Worm (Caenorhabditis elegans) whole organism, L4 larva: Measurements from ENCODE around the gene glb-27.

ENCODE experiments used
- F37D6.2 ChIP-seq: sonication (generic microtip); optimal IDR thresholded peaks from 2 replicates; lab custom pipeline; 2016; ENCODE audit warnings: mild to moderate bottlenecking, missing genetic modification characterization, missing compliant biosample characterization
- T20F7.1 ChIP-seq: fragments of 200-800 bp; sonication (Bioruptor generic); optimal IDR thresholded peaks from 2 replicates; lab custom pipeline; 2018; ENCODE audit warnings: mild to moderate bottlenecking, missing genetic modification characterization, missing compliant biosample characterization
- T26A8.4 ChIP-seq: fragments of 200-800 bp; sonication (Bioruptor generic); IDR thresholded peaks from 2 replicates; pipeline ENCODE4 v1.3.6; 2022; ENCODE audit warnings: missing genetic modification characterization, missing compliant biosample characterization
- Y48G9A.11 ChIP-seq: fragments of 200-800 bp; sonication (Bioruptor generic); IDR thresholded peaks from 2 replicates; pipeline ENCODE4 v1.3.6; 2022; ENCODE audit warnings: missing genetic modification reagents, missing genetic modification characterization, missing compliant biosample characterization
- Y5F2A.4 ChIP-seq: fragments of 200-800 bp; sonication (Bioruptor generic); optimal IDR thresholded peaks from 2 replicates; lab custom pipeline; 2018; ENCODE audit warnings: mild to moderate bottlenecking, missing genetic modification characterization, missing compliant biosample characterization
- ZK546.5 ChIP-seq, 2 experiments: sonication (generic microtip); optimal IDR thresholded peaks; 2 replicates each; lab custom pipeline; 2017; ENCODE audit warnings: missing biosample characterization in 2 of 2, missing genetic modification characterization in 2 of 2
- attf-4 ChIP-seq: sonication (generic microtip); optimal IDR thresholded peaks from 3 replicates; lab custom pipeline; 2017; ENCODE audit warnings: missing biosample characterization, missing genetic modification characterization
- ceh-20 ChIP-seq: fragments of 200-800 bp; sonication (Bioruptor generic); IDR thresholded peaks from 2 replicates; pipeline ENCODE4 v1.3.6; 2022; ENCODE audit warnings: missing genetic modification reagents, missing genetic modification characterization, missing compliant biosample characterization
- ceh-28 ChIP-seq: fragments of 150-350 bp; optimal IDR thresholded peaks from 2 replicates; lab custom pipeline; 2014; ENCODE audit warnings: missing biosample characterization, missing genetic modification reagents, missing genetic modification characterization
- ceh-32 ChIP-seq: sonication (generic microtip); optimal IDR thresholded peaks from 2 replicates; lab custom pipeline; 2016; ENCODE audit warnings: mild to moderate bottlenecking, missing genetic modification characterization, missing compliant biosample characterization; ENCODE audit not compliant: poor library complexity
- ceh-62 ChIP-seq: sonication (generic microtip); optimal IDR thresholded peaks from 2 replicates; lab custom pipeline; 2017; ENCODE audit warnings: missing biosample characterization, missing genetic modification characterization
- ces-1 ChIP-seq: fragments of 150-350 bp; sonication (generic microtip); optimal IDR thresholded peaks from 4 replicates; lab custom pipeline; 2014; ENCODE audit warnings: missing biosample characterization, missing genetic modification reagents, missing genetic modification characterization
- daf-12 ChIP-seq: fragments of 150-350 bp; optimal IDR thresholded peaks from 2 replicates; lab custom pipeline; 2014; ENCODE audit warnings: missing biosample characterization, missing genetic modification reagents, missing genetic modification characterization
- daf-19 ChIP-seq: fragments of 200-800 bp; sonication (Bioruptor generic); conservative IDR thresholded peaks from 2 replicates; pipeline ENCODE4 v1.3.6; 2022; ENCODE audit warnings: missing genetic modification characterization, missing compliant biosample characterization
- daf-8 ChIP-seq: fragments of 200-800 bp; sonication (Bioruptor generic); IDR thresholded peaks from 2 replicates; pipeline ENCODE4 v1.3.6; 2022; ENCODE audit warnings: missing genetic modification characterization, missing compliant biosample characterization
- dmd-8 ChIP-seq: fragments of 200-800 bp; sonication (Bioruptor generic); IDR thresholded peaks from 2 replicates; pipeline ENCODE4 v1.3.6; 2022; ENCODE audit warnings: missing genetic modification characterization, missing compliant biosample characterization
- dmd-9 ChIP-seq: fragments of 200-800 bp; sonication (Bioruptor generic); IDR thresholded peaks from 2 replicates; pipeline ENCODE4 v1.3.6; 2022; ENCODE audit warnings: missing genetic modification reagents, missing genetic modification characterization, missing compliant biosample characterization
- duxl-1 ChIP-seq: sonication (generic microtip); optimal IDR thresholded peaks from 2 replicates; lab custom pipeline; 2016; ENCODE audit warnings: mild to moderate bottlenecking, missing genetic modification characterization, moderate library complexity, missing compliant biosample characterization; ENCODE audit not compliant: poor library complexity
- dve-1 ChIP-seq: sonication (generic microtip); optimal IDR thresholded peaks from 2 replicates; lab custom pipeline; 2017; ENCODE audit warnings: antibody characterized with exemption, mild to moderate bottlenecking, missing genetic modification characterization, missing compliant biosample characterization; ENCODE audit not compliant: insufficient read depth
- egl-27 ChIP-seq: sonication (generic microtip); optimal IDR thresholded peaks from 3 replicates; lab custom pipeline; 2017; ENCODE audit warnings: missing biosample characterization, missing genetic modification reagents, missing genetic modification characterization
- fkh-10 ChIP-seq: fragments of 150-350 bp; optimal IDR thresholded peaks from 2 replicates; lab custom pipeline; 2014; ENCODE audit warnings: missing biosample characterization, missing genetic modification reagents, missing genetic modification characterization
- fos-1 ChIP-seq: fragments of 150-350 bp; optimal IDR thresholded peaks from 2 replicates; lab custom pipeline; 2014; ENCODE audit warnings: missing biosample characterization, missing genetic modification characterization
- hif-1 ChIP-seq, 2 experiments: sonication (generic microtip); optimal IDR thresholded peaks; 2 replicates each; lab custom pipeline; 2016 to 2017; ENCODE audit warnings: missing compliant biosample characterization in 2 of 2, missing genetic modification characterization in 2 of 2, missing genetic modification reagents in 2 of 2, missing genotype in 2 of 2, mild to moderate bottlenecking in 1 of 2
- lim-7 ChIP-seq: fragments of 200-800 bp; sonication (Bioruptor generic); IDR thresholded peaks from 2 replicates; pipeline ENCODE4 v1.3.6; 2022; ENCODE audit warnings: missing genetic modification characterization, missing compliant biosample characterization
- lin-15B ChIP-seq: fragments of 150-350 bp; sonication (generic microtip); optimal IDR thresholded peaks from 3 replicates; lab custom pipeline; 2014; ENCODE audit warnings: missing biosample characterization, missing genetic modification characterization
- lin-29 ChIP-seq: fragments of 200-800 bp; sonication (Bioruptor generic); IDR thresholded peaks from 2 replicates; pipeline ENCODE4 v1.3.6; 2022; ENCODE audit warnings: missing genetic modification reagents, missing genetic modification characterization, missing compliant biosample characterization
- lir-3 ChIP-seq: sonication (generic microtip); optimal IDR thresholded peaks from 2 replicates; lab custom pipeline; 2016; ENCODE audit warnings: mild to moderate bottlenecking, missing genetic modification characterization, missing compliant biosample characterization
- madf-9 ChIP-seq: fragments of 200-800 bp; sonication (Bioruptor generic); conservative IDR thresholded peaks from 2 replicates; pipeline ENCODE4 v1.3.6; 2022; ENCODE audit warnings: missing genetic modification reagents, missing genetic modification characterization, missing compliant biosample characterization
- mdt-29 ChIP-seq: fragments of 200-800 bp; sonication (Bioruptor generic); IDR thresholded peaks from 2 replicates; pipeline ENCODE4 v1.3.6; 2022; ENCODE audit warnings: missing genetic modification reagents, missing genetic modification characterization, missing compliant biosample characterization
- mep-1 ChIP-seq: fragments of 150-350 bp; sonication (generic microtip); optimal IDR thresholded peaks from 3 replicates; lab custom pipeline; 2014; ENCODE audit warnings: missing biosample characterization, missing genetic modification characterization
- nhr-11 ChIP-seq: fragments of 150-350 bp; optimal IDR thresholded peaks from 2 replicates; lab custom pipeline; 2014; ENCODE audit warnings: missing biosample characterization, missing genetic modification characterization
- nhr-111 ChIP-seq: fragments of 200-800 bp; sonication (Bioruptor generic); optimal IDR thresholded peaks from 2 replicates; lab custom pipeline; 2018; ENCODE audit warnings: mild to moderate bottlenecking, missing genetic modification characterization, missing compliant biosample characterization
- nhr-25 ChIP-seq: sonication (generic microtip); optimal IDR thresholded peaks from 2 replicates; lab custom pipeline; 2017; ENCODE audit warnings: missing genetic modification characterization, mild to moderate bottlenecking, missing compliant biosample characterization, antibody characterized with exemption, moderate library complexity, borderline replicate concordance; ENCODE audit not compliant: insufficient read depth
- nhr-28 ChIP-seq: fragments of 150-350 bp; optimal IDR thresholded peaks from 2 replicates; lab custom pipeline; 2014; ENCODE audit warnings: missing biosample characterization, missing genetic modification characterization
- nhr-42 ChIP-seq: fragments of 200-800 bp; sonication (Bioruptor generic); IDR thresholded peaks from 2 replicates; pipeline ENCODE4 v1.3.6; 2022; ENCODE audit warnings: missing genetic modification characterization, missing compliant biosample characterization
- nhr-77 ChIP-seq: fragments of 150-350 bp; optimal IDR thresholded peaks from 2 replicates; lab custom pipeline; 2014; ENCODE audit warnings: missing biosample characterization, missing genetic modification characterization
- pqm-1 ChIP-seq: sonication (generic microtip); optimal IDR thresholded peaks from 2 replicates; lab custom pipeline; 2017; ENCODE audit warnings: missing biosample characterization, missing genetic modification characterization
- rbr-2 ChIP-seq: sonication (generic microtip); optimal IDR thresholded peaks from 2 replicates; lab custom pipeline; 2016; ENCODE audit warnings: missing genotype, missing genetic modification characterization, missing compliant biosample characterization
- saeg-2 ChIP-seq: fragments of 200-800 bp; sonication (Bioruptor generic); IDR thresholded peaks from 2 replicates; pipeline ENCODE4 v1.3.6; 2022; ENCODE audit warnings: missing genetic modification reagents, missing genetic modification characterization, missing compliant biosample characterization
- skn-1 ChIP-seq: fragments of 150-350 bp; optimal IDR thresholded peaks from 2 replicates; lab custom pipeline; 2014; ENCODE audit warnings: missing biosample characterization, missing genetic modification characterization
- snpc-1.2 ChIP-seq: fragments of 200-800 bp; sonication (Bioruptor generic); IDR thresholded peaks from 2 replicates; pipeline ENCODE4 v1.3.6; 2022; ENCODE audit warnings: missing genetic modification reagents, missing genetic modification characterization, missing compliant biosample characterization
- snpc-4 ChIP-seq: fragments of 150-350 bp; optimal IDR thresholded peaks from 2 replicates; lab custom pipeline; 2014; ENCODE audit warnings: missing biosample characterization, missing genetic modification characterization
- spr-1 ChIP-seq: sonication (generic microtip); optimal IDR thresholded peaks from 2 replicates; lab custom pipeline; 2016; ENCODE audit warnings: mild to moderate bottlenecking, missing genetic modification characterization, missing compliant biosample characterization
- tra-1 ChIP-seq: fragments of 200-800 bp; sonication (Bioruptor generic); IDR thresholded peaks from 2 replicates; pipeline ENCODE4 v1.3.6; 2022; ENCODE audit warnings: missing genetic modification reagents, missing genetic modification characterization, missing compliant biosample characterization
- unc-130 ChIP-seq: sonication (generic microtip); optimal IDR thresholded peaks from 2 replicates; lab custom pipeline; 2016; ENCODE audit warnings: missing genetic modification reagents, missing genetic modification characterization, missing compliant biosample characterization
- unc-39 ChIP-seq: sonication (generic microtip); optimal IDR thresholded peaks from 2 replicates; lab custom pipeline; 2017; ENCODE audit warnings: missing biosample characterization, missing genetic modification characterization
- unc-62 ChIP-seq, 3 experiments: fragments of 150-350 bp in 1 of 3; sonication (generic microtip); optimal IDR thresholded peaks in 2 of 3; peaks in 1 of 3; 1 replicate in 1 of 3; 2 replicates in 2 of 3; lab custom pipeline; 2014 to 2017; ENCODE audit warnings: missing biosample characterization in 3 of 3, missing genetic modification characterization in 3 of 3, missing genetic modification reagents in 3 of 3, missing genotype in 1 of 3
- vab-7 ChIP-seq: fragments of 200-800 bp; sonication (Bioruptor generic); IDR thresholded peaks from 2 replicates; pipeline ENCODE4 v1.3.6; 2022; ENCODE audit warnings: missing genetic modification reagents, missing genetic modification characterization, missing compliant biosample characterization
- zfp-3 ChIP-seq: fragments of 200-800 bp; sonication (Bioruptor generic); conservative IDR thresholded peaks from 2 replicates; pipeline ENCODE4 v1.3.6; 2022; ENCODE audit warnings: missing genetic modification reagents, missing genetic modification characterization, missing compliant biosample characterization
- zip-2 ChIP-seq: fragments of 150-350 bp; optimal IDR thresholded peaks from 2 replicates; lab custom pipeline; 2014; ENCODE audit warnings: missing biosample characterization, missing genetic modification characterization
- ztf-11 ChIP-seq: fragments of 150-350 bp; optimal IDR thresholded peaks from 2 replicates; lab custom pipeline; 2014; ENCODE audit warnings: missing biosample characterization, missing genetic modification characterization

glb-27 gene

ce11 chrII:8561227-8561626 lies 5.2 kb upstream of the glb-27 start, which contains the start of gene iff-2 (continued):
- TF ChIP-seq snpc-1.2 (no peak), ZK546.5 (tag; optimal IDR thresholded peaks at IDR 0.05; lab: Kevin White, UChicago) (peak; percentile 47 to 92), T26A8.4 (GFP tag; lab: Robert Waterston, UW) (peak; percentile 97), Y48G9A.11 (GFP tag; lab: Robert Waterston, UW) (no peak; the same call in 1 of the 2 replicates), unc-130 (GFP tag; lab: Kevin White, UChicago) (peak; percentile 51), unc-39 (tag; lab: Kevin White, UChicago) (no peak), lir-3 (tag; lab: Kevin White, UChicago) (peak; percentile 76), zfp-3 (GFP tag; lab: Robert Waterston, UW) (peak; percentile 97), hif-1 (tag; optimal IDR thresholded peaks at IDR 0.05; lab: Kevin White, UChicago) (peak; percentile 88 to 96), tra-1 (GFP tag; lab: Robert Waterston, UW) (peak; percentile 98), dmd-9 (GFP tag; lab: Robert Waterston, UW) (peak; percentile 95), daf-8 (GFP tag; lab: Robert Waterston, UW) (no peak), skn-1 (tag; lab: Kevin White, UChicago) (peak; percentile 95), fos-1 (tag; lab: Kevin White, UChicago) (peak; percentile 58), fkh-10 (GFP tag; lab: Kevin White, UChicago) (peak; percentile 99), vab-7 (peak; percentile 93), ceh-32 (peak; percentile 68), saeg-2 (GFP tag; lab: Robert Waterston, UW) (peak; percentile 92), lin-15B (tag; lab: Kevin White, UChicago) (peak; percentile 98), zip-2 (tag; lab: Kevin White, UChicago) (peak; percentile 89), mdt-29 (GFP tag; lab: Robert Waterston, UW) (no peak; the same call in none of the 2 replicates), nhr-111 (GFP tag; lab: Kevin White, UChicago) (no peak), lim-7 (GFP tag; lab: Robert Waterston, UW) (peak; percentile 70; the same call in 1 of the 2 replicates), mep-1 (tag; lab: Kevin White, UChicago) (peak; percentile 99), duxl-1 (peak; percentile 97), pqm-1 (tag; lab: Kevin White, UChicago) (peak; percentile 92), lin-29 (peak; percentile 88), egl-27 (tag; lab: Kevin White, UChicago) (peak; percentile 80), nhr-11 (tag; lab: Kevin White, UChicago) (peak; percentile 100), snpc-4 (peak; percentile 70), ces-1 (GFP tag; lab: Kevin White, UChicago) (peak; percentile 77), spr-1 (tag; lab: Kevin White, UChicago) (peak; percentile 96), dmd-8 (no peak; the same call in 1 of the 2 replicates), madf-9 (GFP tag; lab: Robert Waterston, UW) (peak; percentile 95), attf-4 (no peak), F37D6.2 (tag; lab: Kevin White, UChicago) (peak; percentile 95), dve-1 (peak; percentile 100), ceh-28 (tag; lab: Kevin White, UChicago) (peak; percentile 41), nhr-42 (GFP tag; lab: Robert Waterston, UW) (peak; percentile 98), Y5F2A.4 (GFP tag; lab: Kevin White, UChicago) (peak; percentile 78), rbr-2 (tag; lab: Kevin White, UChicago) (peak; percentile 99), nhr-77 (tag; lab: Kevin White, UChicago) (peak; percentile 99), T20F7.1 (GFP tag; lab: Kevin White, UChicago) (peak; percentile 97), ztf-11 (peak; percentile 2), ceh-20 (GFP tag; lab: Robert Waterston, UW) (peak; percentile 98), nhr-28 (tag; lab: Kevin White, UChicago) (peak; percentile 100), unc-62 (GFP tag; optimal IDR thresholded peaks at IDR 0.05 in 1 of 2; lab: Kevin White, UChicago) (peak; percentile 14 to 100), unc-62 (tag; optimal IDR thresholded peaks at IDR 0.05; lab: Kevin White, UChicago) (peak; percentile 51), nhr-25 (tag; lab: Kevin White, UChicago) (peak; percentile 97), daf-12 (tag; lab: Kevin White, UChicago) (no peak), ceh-62 (tag; lab: Kevin White, UChicago) (no peak), daf-19 (GFP tag; lab: Robert Waterston, UW) (peak; percentile 71)
